Fruit fly (Drosophila melanogaster): ENCODE results near the gene Ada2b.

Gene Ada2b

dm6 chr3R:8256040-8256439 is 15.7 kb upstream of the Ada2b start (continued):
- TF ChIP-seq CG18599 (GFP tag; optimal IDR thresholded peaks at IDR 0.05) = peak; percentile 38
- TF ChIP-seq CG32532 (GFP tag; IDR thresholded peaks at IDR 0.05) = peak; percentile 23; the same call in 1 of the 2 replicates
- no peak for TF ChIP-seq seq (GFP tag; IDR thresholded peaks at IDR 0.05)
- TF ChIP-seq croc (GFP tag; conservative IDR thresholded peaks at IDR 0.05) = no peak
- peak; percentile 65 for TF ChIP-seq gem (tag; optimal IDR thresholded peaks at IDR 0.05)
- no peak for TF ChIP-seq schlank (tag; optimal IDR thresholded peaks at IDR 0.05)
- no peak for TF ChIP-seq prd (optimal IDR thresholded peaks at IDR 0.05)
- no peak for TF ChIP-seq prd (GFP tag; IDR thresholded peaks at IDR 0.05)
- TF ChIP-seq CG15601 (tag; optimal IDR thresholded peaks at IDR 0.05) = no peak
- TF ChIP-seq Med (GFP tag) = peak; percentile 83
- TF ChIP-seq CG14860 (GFP tag; IDR thresholded peaks at IDR 0.05; ENCODE audit: partially characterized antibody) = no peak
- TF ChIP-seq Bgb (GFP tag; IDR thresholded peaks at IDR 0.05; ENCODE audit: partially characterized antibody) = no peak
- TF ChIP-seq ranshi (GFP tag; IDR thresholded peaks at IDR 0.05) = 0 out of 2 replicates have a peak, but pooled peaks have one; percentile 17
- TF ChIP-seq CG9876 (GFP tag; optimal IDR thresholded peaks at IDR 0.05) = no peak
- TF ChIP-seq Myb (GFP tag; optimal IDR thresholded peaks at IDR 0.05) = no peak
- TF ChIP-seq CG6654 (GFP tag; optimal IDR thresholded peaks at IDR 0.05) = no peak
- TF ChIP-seq Scr (GFP tag; IDR thresholded peaks at IDR 0.05; ENCODE audit: partially characterized antibody) = no peak
- TF ChIP-seq Trl (optimal IDR thresholded peaks at IDR 0.05) = no peak
- TF ChIP-seq Trl (GFP tag; optimal IDR thresholded peaks at IDR 0.05) = no peak
- no peak for TF ChIP-seq fd3F (GFP tag; optimal IDR thresholded peaks at IDR 0.05)
- TF ChIP-seq crp (GFP tag; optimal IDR thresholded peaks at IDR 0.05) = no peak
- no peak for TF ChIP-seq sr (GFP tag; IDR thresholded peaks at IDR 0.05)
- no peak for TF ChIP-seq NK7.1 (GFP tag; optimal IDR thresholded peaks at IDR 0.05)
- TF ChIP-seq CrebB (tag; optimal IDR thresholded peaks at IDR 0.05) = no peak
- TF ChIP-seq CG13123 (GFP tag; optimal IDR thresholded peaks at IDR 0.05) = no peak
- peak; percentile 52 for TF ChIP-seq CG15269 (tag; optimal IDR thresholded peaks at IDR 0.05)
- no peak for TF ChIP-seq yki (optimal IDR thresholded peaks at IDR 0.05)
- no peak; the same call in 1 of the 2 replicates for TF ChIP-seq sisA (GFP tag; IDR thresholded peaks at IDR 0.05)
- no peak for TF ChIP-seq Sox100B (GFP tag; optimal IDR thresholded peaks at IDR 0.05)
- peak; percentile 44 for TF ChIP-seq dmrt99B (tag; optimal IDR thresholded peaks at IDR 0.05)
- peak; percentile 39 for TF ChIP-seq sens (GFP tag)
- TF ChIP-seq vnd (GFP tag; IDR thresholded peaks at IDR 0.05; ENCODE audit: partially characterized antibody) = no peak
- peak; percentile 12 for TF ChIP-seq mam (GFP tag; optimal IDR thresholded peaks at IDR 0.05)
- no peak for TF ChIP-seq CG7786 (GFP tag; optimal IDR thresholded peaks at IDR 0.05)
- peak; percentile 26 for TF ChIP-seq CG9817 (tag; optimal IDR thresholded peaks at IDR 0.05)
- no peak for TF ChIP-seq wek (GFP tag; optimal IDR thresholded peaks at IDR 0.05)
- no peak for TF ChIP-seq tll (GFP tag; optimal IDR thresholded peaks at IDR 0.05)
- TF ChIP-seq CG12299 (tag; optimal IDR thresholded peaks at IDR 0.05) = no peak
- TF ChIP-seq CG9797 (GFP tag; optimal IDR thresholded peaks at IDR 0.05) = no peak
- no peak for TF ChIP-seq CTCF (GFP tag; optimal IDR thresholded peaks at IDR 0.05)
- TF ChIP-seq CG16863 (GFP tag; optimal IDR thresholded peaks at IDR 0.05) = no peak
- no peak for TF ChIP-seq mirr (GFP tag; optimal IDR thresholded peaks at IDR 0.05)
- TF ChIP-seq CG10462 (GFP tag; optimal IDR thresholded peaks at IDR 0.05) = no peak
- TF ChIP-seq caup (GFP tag; optimal IDR thresholded peaks at IDR 0.05; ENCODE audit: severe bottlenecking) = peak; percentile 31
- TF ChIP-seq nmo (GFP tag; optimal IDR thresholded peaks at IDR 0.05) = peak; percentile 40
- TF ChIP-seq CG15011 (GFP tag; optimal IDR thresholded peaks at IDR 0.05) = no peak
- no peak for TF ChIP-seq dm (GFP tag; optimal IDR thresholded peaks at IDR 0.05)
- no peak for TF ChIP-seq sens-2 (GFP tag; IDR thresholded peaks at IDR 0.05)
- no peak for TF ChIP-seq zfh1 (GFP tag; IDR thresholded peaks at IDR 0.05)
- TF ChIP-seq CG43689 (GFP tag; IDR thresholded peaks at IDR 0.05) = no peak
- TF ChIP-seq ara (GFP tag; IDR thresholded peaks at IDR 0.05) = no peak
- TF ChIP-seq ase (GFP tag; IDR thresholded peaks at IDR 0.05) = 0 out of 3 replicates have a peak, but pooled peaks have one; percentile 11
- peak; percentile 36 for TF ChIP-seq ind (GFP tag; optimal IDR thresholded peaks at IDR 0.05)

All from whole organism, embryonic.